Worm (Caenorhabditis elegans): ENCODE data around the gene F08F8.10.

ce11 chrIII:7335220-7335619 is 22.0 kb downstream of the F08F8.10 start, which contains the start of gene F56C9.10:
- TF ChIP-seq scrt-1 (GFP tag; IDR thresholded peaks at IDR 0.05) (no peak), F13C5.2 (tag; optimal IDR thresholded peaks at IDR 0.05) (peak; percentile 25), flt-1 (GFP tag; IDR thresholded peaks at IDR 0.05) (no peak), hmbx-1 (tag; optimal IDR thresholded peaks at IDR 0.05) (no peak), tbx-37 (GFP tag; conservative IDR thresholded peaks at IDR 0.05) (no peak), ama-1 (optimal IDR thresholded peaks at IDR 0.05) (no peak), tra-4 (tag; optimal IDR thresholded peaks at IDR 0.05) (no peak)
